Worm (Caenorhabditis elegans): ENCODE measurements around the gene F26F4.5.
A peak's percentile ranks its signal among the peaks of the same experiment; 100 is the strongest.

Gene F26F4.5

DNA sequence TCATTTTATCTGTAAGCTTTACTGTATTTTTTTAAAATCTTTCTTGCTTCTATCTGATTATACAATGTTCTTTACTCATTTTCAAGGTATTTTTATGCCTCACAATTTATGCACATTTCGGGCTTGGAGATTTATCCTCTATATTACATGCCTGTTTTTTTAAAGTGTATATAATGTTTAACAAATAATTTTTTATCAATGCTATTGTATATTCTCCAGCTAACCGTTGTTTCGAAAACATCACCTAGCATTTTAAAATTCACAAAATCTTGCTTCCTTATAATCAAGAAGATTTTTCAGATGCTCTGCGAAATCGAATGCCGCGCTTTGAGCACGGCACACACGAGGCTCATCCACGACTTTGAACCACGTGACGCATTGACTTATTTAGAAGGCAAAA lies 39.0 kb downstream of the F26F4.5 start, which contains the start of gene ced-4:
Gene ced-4, plus strand, starts transcription at position 301 of the 400 bp plus-strand sequence.
- TF ChIP-seq him-1 (tag; optimal IDR thresholded peaks at IDR 0.05) (no peak), W03F9.2 (tag; optimal IDR thresholded peaks at IDR 0.05) (no peak), dao-5 (tag; optimal IDR thresholded peaks at IDR 0.05) (no peak)

DNA sequence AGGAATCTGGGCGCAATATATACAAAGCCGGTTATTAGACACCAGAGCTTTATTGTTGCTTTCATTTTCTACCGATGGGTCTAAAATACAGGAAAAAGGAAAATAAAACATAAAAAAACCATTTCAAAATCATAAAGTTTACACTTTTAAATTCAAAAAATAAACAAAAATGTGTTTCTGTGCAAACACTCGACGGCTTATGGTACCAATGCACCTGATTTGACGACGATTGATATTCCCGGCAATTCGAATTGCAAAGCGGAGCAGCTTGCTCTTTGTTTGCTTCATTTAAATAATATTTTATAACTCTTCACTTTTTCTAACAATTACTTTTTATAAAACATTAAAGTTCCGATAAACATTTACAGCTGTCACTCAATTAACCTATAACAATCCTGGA lies 40.9 kb downstream of the F26F4.5 start, which contains the start of gene F26A1.1:
Gene F26A1.1, plus strand, starts transcription at position 369 of the 400 bp plus-strand sequence.
- TF ChIP-seq dao-5 (tag; optimal IDR thresholded peaks at IDR 0.05) (no peak), W03F9.2 (tag; optimal IDR thresholded peaks at IDR 0.05) (peak; percentile 73), him-1 (tag; optimal IDR thresholded peaks at IDR 0.05) (no peak)

DNA sequence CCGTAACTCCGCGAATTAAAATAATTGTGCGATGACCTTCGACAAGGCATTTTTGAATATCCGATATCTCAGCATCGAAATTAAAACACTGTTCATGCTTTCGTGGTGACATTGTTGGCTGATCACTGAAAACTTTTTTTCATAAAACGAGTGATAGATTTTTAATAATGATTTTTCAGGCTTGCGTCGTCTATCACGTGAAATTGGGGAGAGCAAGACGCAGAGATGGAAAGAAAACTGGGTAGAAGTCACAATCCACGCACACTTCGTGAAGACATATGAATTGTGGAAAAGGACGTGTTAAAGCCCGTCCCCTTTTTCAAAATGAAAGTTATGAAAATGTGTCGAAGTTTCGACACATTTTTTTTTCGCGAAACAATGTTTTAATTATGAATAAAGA lies 41.3 kb downstream of the F26F4.5 start, which contains the start of gene nonu-1:
Gene nonu-1, minus strand, starts transcription at position 169 of the 400 bp plus-strand sequence.
- TF ChIP-seq him-1 (tag; optimal IDR thresholded peaks at IDR 0.05) (no peak), W03F9.2 (tag; optimal IDR thresholded peaks at IDR 0.05) (no peak), dao-5 (tag; optimal IDR thresholded peaks at IDR 0.05) (no peak)

DNA sequence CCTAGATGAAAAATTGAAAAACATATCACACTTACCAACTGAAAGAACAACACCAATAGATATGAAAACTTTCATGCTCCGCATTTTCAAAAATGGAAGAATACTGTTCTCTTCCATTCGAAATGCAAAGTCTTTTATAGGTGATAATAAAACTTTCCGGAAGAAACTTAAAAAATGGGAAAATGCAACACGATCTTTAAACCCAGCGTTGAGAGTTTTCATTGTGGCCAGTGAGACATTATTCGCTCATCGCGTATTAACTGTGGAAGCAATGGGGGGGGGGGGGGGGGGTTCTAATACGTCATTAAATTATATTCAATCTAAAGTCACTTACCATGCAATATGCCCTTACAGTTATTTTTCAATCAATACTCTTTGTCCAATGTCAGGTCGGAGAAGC lies 46.7 kb downstream of the F26F4.5 start, which contains the start of the genes clec-157 and fkh-5:
Gene clec-157, minus strand, starts transcription at position 101 of the 400 bp plus-strand sequence.
Gene fkh-5, plus strand, starts transcription at position 336 of the 400 bp plus-strand sequence.
- TF ChIP-seq him-1 (tag; optimal IDR thresholded peaks at IDR 0.05) (no peak), dao-5 (tag; optimal IDR thresholded peaks at IDR 0.05) (no peak), W03F9.2 (tag; optimal IDR thresholded peaks at IDR 0.05) (no peak)

DNA sequence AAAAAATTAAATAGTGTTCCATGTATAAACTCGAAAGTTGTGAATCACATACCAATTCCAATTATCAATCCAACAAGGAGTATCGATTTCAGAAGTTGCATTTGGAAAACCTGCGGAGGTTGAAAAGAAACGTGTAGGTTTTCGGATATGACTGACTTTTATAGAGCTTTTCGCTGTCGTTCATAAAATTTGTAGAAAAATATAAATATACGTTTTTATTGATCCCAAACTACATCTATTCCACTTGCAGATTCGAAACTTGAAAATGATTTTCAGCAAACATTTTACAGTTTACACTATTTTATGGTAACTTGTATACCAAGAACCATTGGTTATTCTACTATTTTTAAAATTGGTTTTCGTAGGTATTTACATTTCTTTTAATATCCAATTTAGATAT lies 48.9 kb downstream of the F26F4.5 start, which contains the start of gene clec-156:
Gene clec-156, minus strand, starts transcription at position 101 of the 400 bp plus-strand sequence.
- TF ChIP-seq dao-5 (tag; optimal IDR thresholded peaks at IDR 0.05), result no peak
- no peak for TF ChIP-seq W03F9.2 (tag; optimal IDR thresholded peaks at IDR 0.05)
- no peak for TF ChIP-seq him-1 (tag; optimal IDR thresholded peaks at IDR 0.05)

Measured in whole organism, L4/young adult.